Worm (Caenorhabditis elegans): ENCODE measurements around the gene clec-9.

Gene clec-9

DNA sequence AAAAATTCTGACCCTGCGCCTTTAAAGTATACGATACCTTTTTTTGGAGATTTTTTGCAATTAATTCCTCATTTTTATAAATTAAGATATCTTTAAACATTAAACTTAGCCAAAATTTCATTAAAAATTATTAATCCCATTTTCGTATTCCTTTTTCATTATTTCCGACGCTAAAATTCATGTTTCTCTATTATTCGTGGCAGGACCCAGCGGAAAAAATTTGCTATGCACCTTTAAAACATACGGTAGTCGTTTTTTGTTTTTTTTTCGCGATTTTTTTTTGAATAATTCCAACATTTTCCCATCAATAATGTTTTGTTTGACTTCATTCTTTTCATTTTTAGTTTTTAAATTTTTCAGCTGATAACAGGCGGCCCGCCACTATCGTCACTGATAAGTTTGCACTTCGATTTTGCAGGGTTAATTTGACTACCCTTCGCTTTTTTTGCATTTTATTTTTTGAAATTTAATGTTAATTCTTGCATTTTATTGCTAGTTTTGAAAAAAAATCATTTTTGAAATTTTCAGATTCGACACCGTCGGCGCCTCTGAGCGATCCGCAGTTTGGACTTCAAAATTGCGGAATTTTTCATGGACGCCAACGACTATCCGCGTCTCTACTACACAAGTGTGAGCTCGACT is 40.7 kb upstream of the clec-9 start, which contains the start of gene dkf-2 (continued):
- TF ChIP-seq hif-1 (tag; optimal IDR thresholded peaks at IDR 0.05) (no peak), pqm-1 (tag; optimal IDR thresholded peaks at IDR 0.05) (no peak)

DNA sequence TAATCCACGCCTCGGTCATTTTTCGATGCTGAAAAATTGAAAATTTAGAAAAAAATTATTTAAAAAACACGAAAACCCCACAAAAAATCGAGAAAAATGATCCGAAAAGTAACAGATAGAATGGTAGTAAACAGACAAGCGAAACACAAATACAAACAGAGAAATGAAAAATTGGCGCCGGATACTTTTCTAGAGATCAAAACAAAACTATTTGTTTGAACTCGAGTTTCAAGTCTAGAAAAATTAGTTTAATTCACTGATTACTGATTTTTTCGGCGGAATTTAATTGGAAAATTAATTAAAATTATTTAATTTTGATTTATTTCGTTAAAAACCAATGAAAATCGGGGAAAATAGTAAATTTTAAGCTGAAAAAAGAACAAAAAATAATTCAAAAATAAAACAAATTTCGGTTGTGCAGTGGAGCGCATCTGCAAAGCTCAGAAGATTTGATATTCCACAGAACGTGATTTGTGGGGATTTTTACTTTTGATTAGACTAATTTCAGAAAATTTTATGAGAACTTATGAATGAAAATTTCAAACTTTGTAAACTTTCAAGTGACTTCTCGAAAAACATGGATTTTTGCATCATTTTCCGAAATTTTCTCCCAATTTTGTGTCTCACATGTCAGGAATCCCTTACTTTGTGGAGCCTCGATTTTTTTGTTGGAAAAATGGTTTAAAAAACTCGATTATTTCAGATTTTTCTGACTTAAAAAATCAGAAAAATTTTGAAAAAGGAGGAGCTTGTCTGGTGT is 40.0 kb upstream of the clec-9 start, which contains the start of gene gyg-2:
Gene gyg-2 (minus strand): TSS at position 28 of the 760 bp plus-strand sequence.
- peak; percentile 84 for TF ChIP-seq lin-38 (GFP tag; IDR thresholded peaks at IDR 0.05)
- TF ChIP-seq dmd-9 (GFP tag; IDR thresholded peaks at IDR 0.05) = no peak
- peak; percentile 9 for TF ChIP-seq aha-1 (tag)
- TF ChIP-seq F49E8.2 (tag; optimal IDR thresholded peaks at IDR 0.05; ENCODE audit: borderline replicate concordance) = no peak

DNA sequence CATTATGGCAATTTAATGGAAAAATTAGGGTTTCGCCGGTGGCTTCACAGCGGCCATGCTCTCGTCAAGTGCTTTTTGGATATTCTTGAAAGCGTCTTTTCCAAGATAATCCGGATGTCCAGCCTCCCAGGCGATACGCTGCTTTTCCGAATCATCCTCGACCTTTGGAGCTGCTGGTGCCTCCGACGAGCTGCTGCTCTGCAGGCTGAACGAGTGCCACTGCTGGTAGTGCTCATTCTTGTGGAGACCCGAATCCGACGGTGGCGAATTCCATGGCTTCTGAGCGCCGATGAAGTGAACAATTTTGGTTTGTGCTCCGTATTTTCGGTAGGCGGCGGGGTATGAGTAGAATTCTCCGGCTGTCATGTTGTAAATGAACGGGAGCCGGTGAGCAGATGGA is 38.8 kb upstream of the clec-9 start:
- no peak for TF ChIP-seq egl-43 (GFP tag; IDR thresholded peaks at IDR 0.05)
- no peak for TF ChIP-seq gei-8 (GFP tag; optimal IDR thresholded peaks at IDR 0.05)
- TF ChIP-seq nhr-237 (tag; optimal IDR thresholded peaks at IDR 0.05) = no peak
- TF ChIP-seq unc-130 (GFP tag; optimal IDR thresholded peaks at IDR 0.05) = no peak
- TF ChIP-seq aha-1 (tag) = peak; percentile 85
- no peak for TF ChIP-seq mes-2 (tag; optimal IDR thresholded peaks at IDR 0.05; ENCODE audit: poor library complexity, severe bottlenecking)
- no peak for TF ChIP-seq mdl-1 (tag; optimal IDR thresholded peaks at IDR 0.05)
- TF ChIP-seq set-16 (GFP tag; IDR thresholded peaks at IDR 0.05) = peak; percentile 75

DNA sequence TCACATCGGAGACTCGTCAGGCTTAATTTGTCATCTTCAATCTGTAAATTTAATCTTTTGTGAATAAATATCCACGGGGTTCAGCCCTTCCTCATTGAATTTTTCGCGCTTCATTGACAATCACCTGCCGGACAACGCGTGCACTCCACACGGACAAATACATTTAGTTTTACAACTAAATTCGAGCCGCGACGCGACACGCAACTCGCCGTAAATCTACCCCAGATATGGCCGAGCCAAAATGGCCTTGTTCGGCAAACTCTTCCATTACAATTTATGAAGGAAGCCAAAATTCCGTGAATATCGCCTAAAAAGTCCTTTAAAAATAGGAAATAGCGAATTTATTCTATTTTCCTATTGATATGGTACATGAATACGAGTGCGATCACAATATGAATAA is 38.3 kb upstream of the clec-9 start:
- no peak for TF ChIP-seq duxl-1 (tag; optimal IDR thresholded peaks at IDR 0.05; ENCODE audit: poor library complexity)
- TF ChIP-seq mep-1 (tag; optimal IDR thresholded peaks at IDR 0.05) = no peak
- no peak for TF ChIP-seq lin-39 (tag; optimal IDR thresholded peaks at IDR 0.05)
- TF ChIP-seq T20F7.1 (GFP tag; optimal IDR thresholded peaks at IDR 0.05) = no peak
- 0 out of 4 replicates have a peak, but pooled peaks of 1 of the 2 experiments have one; percentile 57 for TF ChIP-seq madf-5 (GFP tag; IDR thresholded peaks at IDR 0.05)
- TF ChIP-seq snpc-1.2 (GFP tag; IDR thresholded peaks at IDR 0.05) = no peak
- TF ChIP-seq ceh-62 (tag; optimal IDR thresholded peaks at IDR 0.05) = no peak
- TF ChIP-seq lin-15B (tag; optimal IDR thresholded peaks at IDR 0.05) = no peak
- TF ChIP-seq fkh-10 (GFP tag; optimal IDR thresholded peaks at IDR 0.05) = no peak
- TF ChIP-seq F49E8.2 (tag; optimal IDR thresholded peaks at IDR 0.05; ENCODE audit: borderline replicate concordance) = peak; percentile 1
- peak; percentile 16 for TF ChIP-seq unc-130 (GFP tag; optimal IDR thresholded peaks at IDR 0.05)

DNA sequence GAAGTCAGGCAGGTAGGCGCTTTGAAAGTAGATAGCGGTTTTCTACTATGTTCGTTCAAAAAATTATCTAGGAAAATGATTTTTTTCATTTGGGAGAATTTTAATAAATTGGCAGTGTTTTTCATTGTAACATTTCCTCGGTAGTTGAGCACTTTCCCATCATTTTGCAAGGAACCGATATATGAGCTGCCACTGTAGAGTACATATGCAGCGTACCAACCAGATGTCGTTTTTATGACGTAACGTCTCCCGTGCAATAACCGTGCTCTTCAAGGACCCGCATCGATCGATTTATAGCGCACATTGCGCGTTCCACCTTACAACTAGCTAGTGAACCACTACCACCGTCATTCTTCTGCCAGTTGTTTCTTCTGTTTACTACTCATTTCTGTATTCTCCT is 35.7 kb upstream of the clec-9 start, which contains the start of gene T25E12.6:
Gene T25E12.6 (plus strand): TSS at position 301 of the 400 bp plus-strand sequence.
- TF ChIP-seq pha-4 (GFP tag; IDR thresholded peaks at IDR 0.05) (no peak), pha-4 (tag; optimal IDR thresholded peaks at IDR 0.05) (no peak), aha-1 (tag) (peak; percentile 67)

DNA sequence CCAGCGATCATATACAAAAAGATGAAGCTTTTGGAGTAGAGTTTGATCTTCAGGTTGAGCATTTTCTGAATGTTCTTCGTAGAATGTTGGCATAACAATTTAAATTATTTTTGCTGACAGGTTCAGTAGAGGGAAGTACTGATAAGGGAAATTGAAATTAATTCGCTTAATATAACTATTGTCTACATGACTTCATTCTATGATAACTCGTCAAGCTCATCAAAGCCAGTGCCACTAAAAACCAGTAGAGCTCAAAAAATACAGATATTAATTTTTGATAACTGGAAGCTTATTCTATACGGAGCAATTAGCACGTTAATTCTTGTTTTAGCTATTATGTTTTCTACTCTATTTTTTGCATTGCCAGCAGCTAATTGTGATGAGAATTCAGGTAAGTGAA is 32.7 kb upstream of the clec-9 start, which contains the start of the genes clec-29 and clec-39:
Gene clec-29 (minus strand): TSS at position 101 of the 400 bp plus-strand sequence.
Gene clec-39 (plus strand): TSS at position 169 of the 400 bp plus-strand sequence.
- TF ChIP-seq egl-43 (GFP tag; IDR thresholded peaks at IDR 0.05) (no peak), ceh-82 (tag; optimal IDR thresholded peaks at IDR 0.05) (no peak), unc-39 (tag; optimal IDR thresholded peaks at IDR 0.05) (no peak), ceh-32 (tag; optimal IDR thresholded peaks at IDR 0.05; ENCODE audit: poor library complexity) (no peak), mes-2 (tag; optimal IDR thresholded peaks at IDR 0.05; ENCODE audit: poor library complexity, severe bottlenecking) (no peak), rbr-2 (tag; optimal IDR thresholded peaks at IDR 0.05) (no peak)
